Fruit fly (Drosophila melanogaster): ENCODE data around the gene croc.

croc gene

dm6 chr3L:21462860-21463259, 13.4 kb downstream of the croc start (continued):
- no peak for TF ChIP-seq CG4730 (GFP tag; IDR thresholded peaks at IDR 0.05)
- TF ChIP-seq stwl (tag; optimal IDR thresholded peaks at IDR 0.05) = no peak
- no peak for TF ChIP-seq CG15269 (tag; optimal IDR thresholded peaks at IDR 0.05)
- TF ChIP-seq chn (GFP tag; optimal IDR thresholded peaks at IDR 0.05) = no peak
- TF ChIP-seq CG4328 (GFP tag; optimal IDR thresholded peaks at IDR 0.05) = no peak
- TF ChIP-seq Asciz (GFP tag; optimal IDR thresholded peaks at IDR 0.05) = no peak
- TF ChIP-seq CG14710 (tag; optimal IDR thresholded peaks at IDR 0.05) = peak; percentile 59
- no peak for TF ChIP-seq CG14014 (GFP tag; IDR thresholded peaks at IDR 0.05)
- no peak for TF ChIP-seq nerfin-2 (GFP tag; IDR thresholded peaks at IDR 0.05; ENCODE audit: partially characterized antibody)
- no peak for TF ChIP-seq CG15514 (GFP tag; optimal IDR thresholded peaks at IDR 0.05)
- no peak for TF ChIP-seq CG11560 (tag; IDR thresholded peaks at IDR 0.05)
- TF ChIP-seq HLHmδ (GFP tag; optimal IDR thresholded peaks at IDR 0.05) = no peak
- TF ChIP-seq Ssrp (tag; optimal IDR thresholded peaks at IDR 0.05) = peak; percentile 32
- no peak for TF ChIP-seq CG18476 (GFP tag; optimal IDR thresholded peaks at IDR 0.05)
- TF ChIP-seq CG7928 (GFP tag; optimal IDR thresholded peaks at IDR 0.05) = no peak
- no peak for TF ChIP-seq CG6272 (GFP tag; IDR thresholded peaks at IDR 0.05)
- TF ChIP-seq knrl (GFP tag; IDR thresholded peaks at IDR 0.05; ENCODE audit: partially characterized antibody) = no peak
- no peak for TF ChIP-seq CG11247 (GFP tag; IDR thresholded peaks at IDR 0.05)
- TF ChIP-seq fd96Cb (tag; optimal IDR thresholded peaks at IDR 0.05) = peak; percentile 18
- TF ChIP-seq CG11504 (tag; optimal IDR thresholded peaks at IDR 0.05) = peak; percentile 46
- TF ChIP-seq cato (GFP tag; optimal IDR thresholded peaks at IDR 0.05; ENCODE audit: borderline replicate concordance) = peak; percentile 27
- no peak for TF ChIP-seq CG6175 (GFP tag; IDR thresholded peaks at IDR 0.05)
- TF ChIP-seq prd (optimal IDR thresholded peaks at IDR 0.05) = no peak
- peak; percentile 28; the same call in 1 of the 3 replicates for TF ChIP-seq prd (GFP tag; IDR thresholded peaks at IDR 0.05)
- no peak for TF ChIP-seq CG18764 (GFP tag; optimal IDR thresholded peaks at IDR 0.05)
- no peak for TF ChIP-seq jing (GFP tag; optimal IDR thresholded peaks at IDR 0.05)
- no peak for TF ChIP-seq CG17912 (GFP tag; optimal IDR thresholded peaks at IDR 0.05)
- no peak for TF ChIP-seq sr (GFP tag; IDR thresholded peaks at IDR 0.05)
- TF ChIP-seq MESR4 (GFP tag; optimal IDR thresholded peaks at IDR 0.05) = no peak
- TF ChIP-seq Nf-YB (GFP tag; optimal IDR thresholded peaks at IDR 0.05) = no peak
- peak; percentile 59 for TF ChIP-seq CG10979 (tag; optimal IDR thresholded peaks at IDR 0.05)
- TF ChIP-seq gem (tag; optimal IDR thresholded peaks at IDR 0.05) = peak; percentile 57
- TF ChIP-seq sisA (GFP tag; IDR thresholded peaks at IDR 0.05) = 0 out of 2 replicates have a peak, but pooled peaks have one; percentile 6
- TF ChIP-seq slp2 (GFP tag; optimal IDR thresholded peaks at IDR 0.05) = no peak
- no peak for TF ChIP-seq sd (tag; optimal IDR thresholded peaks at IDR 0.05)
- no peak for TF ChIP-seq lov (optimal IDR thresholded peaks at IDR 0.05)
- TF ChIP-seq lov (GFP tag; IDR thresholded peaks at IDR 0.05) = no peak
- TF ChIP-seq Atf6 (GFP tag; IDR thresholded peaks at IDR 0.05) = no peak
- no peak for TF ChIP-seq CG10147 (GFP tag; optimal IDR thresholded peaks at IDR 0.05)
- TF ChIP-seq YL-1 (GFP tag; optimal IDR thresholded peaks at IDR 0.05) = no peak
- no peak for TF ChIP-seq D (optimal IDR thresholded peaks at IDR 0.05)
- peak; percentile 59 for TF ChIP-seq D (GFP tag; optimal IDR thresholded peaks at IDR 0.05)
- TF ChIP-seq pho (GFP tag; optimal IDR thresholded peaks at IDR 0.05) = no peak
- TF ChIP-seq bsh (GFP tag; optimal IDR thresholded peaks at IDR 0.05) = peak in 1 of 2 experiments; percentile 33
- no peak for TF ChIP-seq slou (GFP tag; optimal IDR thresholded peaks at IDR 0.05)
- TF ChIP-seq ash1 (GFP tag; optimal IDR thresholded peaks at IDR 0.05) = no peak
